Worm (Caenorhabditis elegans) whole organism, L2 larva: Measurements from ENCODE around the gene bath-31.

Experiments used
- F13H6.1 ChIP-seq: sonication (generic microtip); optimal IDR thresholded peaks from 2 replicates; lab custom pipeline; 2016; ENCODE audit warnings: missing genetic modification characterization, missing compliant biosample characterization
- R02D3.7 ChIP-seq: fragments of 150-350 bp; optimal IDR thresholded peaks from 2 replicates; lab custom pipeline; 2014; ENCODE audit warnings: missing biosample characterization, missing genetic modification characterization
- Y55F3AM.14 ChIP-seq: fragments of 200-800 bp; sonication (Bioruptor generic); optimal IDR thresholded peaks from 2 replicates; lab custom pipeline; 2018; ENCODE audit warnings: mild to moderate bottlenecking, missing genetic modification characterization, missing compliant biosample characterization
- ZK546.5 ChIP-seq: sonication (generic microtip); optimal IDR thresholded peaks from 2 replicates; lab custom pipeline; 2017; ENCODE audit warnings: missing biosample characterization, missing genetic modification characterization
- alr-1 ChIP-seq: fragments of 150-350 bp; optimal IDR thresholded peaks from 2 replicates; lab custom pipeline; 2014; ENCODE audit warnings: missing biosample characterization, missing genetic modification characterization
- aly-2 ChIP-seq: fragments of 150-350 bp; optimal IDR thresholded peaks from 2 replicates; lab custom pipeline; 2014; ENCODE audit warnings: missing biosample characterization, missing genetic modification characterization
- blmp-1 ChIP-seq: sonication (generic microtip); optimal IDR thresholded peaks from 2 replicates; lab custom pipeline; 2017; ENCODE audit warnings: missing genetic modification characterization, mild to moderate bottlenecking, missing compliant biosample characterization, antibody characterized with exemption, moderate library complexity; ENCODE audit not compliant: insufficient read depth
- ceh-16 ChIP-seq: fragments of 150-350 bp; optimal IDR thresholded peaks from 2 replicates; lab custom pipeline; 2014; ENCODE audit warnings: missing biosample characterization, missing genetic modification characterization
- ceh-82 ChIP-seq: fragments of 150-350 bp; optimal IDR thresholded peaks from 2 replicates; lab custom pipeline; 2014; ENCODE audit warnings: missing biosample characterization, missing genetic modification characterization
- crh-2 ChIP-seq: sonication (generic microtip); optimal IDR thresholded peaks from 2 replicates; lab custom pipeline; 2017; ENCODE audit warnings: missing biosample characterization, missing genetic modification characterization
- dmd-4 ChIP-seq: sonication (generic microtip); optimal IDR thresholded peaks from 2 replicates; lab custom pipeline; 2017; ENCODE audit warnings: missing biosample characterization, missing genetic modification characterization
- egl-27 ChIP-seq: sonication (generic microtip); optimal IDR thresholded peaks from 3 replicates; lab custom pipeline; 2017; ENCODE audit warnings: missing biosample characterization, missing genetic modification reagents, missing genetic modification characterization
- elt-1 ChIP-seq: fragments of 150-350 bp; optimal IDR thresholded peaks from 2 replicates; lab custom pipeline; 2014; ENCODE audit warnings: missing biosample characterization, missing genetic modification characterization
- fos-1 ChIP-seq: fragments of 150-350 bp; optimal IDR thresholded peaks from 2 replicates; lab custom pipeline; 2014; ENCODE audit warnings: missing biosample characterization, missing genetic modification characterization
- lin-11 ChIP-seq: fragments of 150-350 bp; sonication (generic microtip); optimal IDR thresholded peaks from 2 replicates; lab custom pipeline; 2014; ENCODE audit warnings: missing biosample characterization, missing genetic modification characterization, inconsistent platforms, mixed read lengths
- lin-39 ChIP-seq: fragments of 150-350 bp; optimal IDR thresholded peaks from 2 replicates; lab custom pipeline; 2014; ENCODE audit warnings: missing biosample characterization, missing genetic modification reagents, missing genetic modification characterization
- lsy-2 ChIP-seq, 2 experiments: fragments of 150-350 bp in 1 of 2; sonication (generic microtip) in 1 of 2; optimal IDR thresholded peaks; 2 replicates each; lab custom pipeline; 2014 to 2017; ENCODE audit warnings: missing biosample characterization in 2 of 2, missing genetic modification characterization in 2 of 2
- mdl-1 ChIP-seq, 2 experiments: fragments of 150-350 bp in 1 of 2; sonication (generic microtip) in 1 of 2; optimal IDR thresholded peaks; 2 replicates each; lab custom pipeline; 2017; ENCODE audit warnings: missing biosample characterization in 2 of 2, missing genetic modification characterization in 2 of 2
- nhr-10 ChIP-seq: sonication (generic microtip); optimal IDR thresholded peaks from 2 replicates; lab custom pipeline; 2017; ENCODE audit warnings: missing biosample characterization, missing genetic modification characterization
- nhr-21 ChIP-seq: fragments of 150-350 bp; optimal IDR thresholded peaks from 2 replicates; lab custom pipeline; 2014; ENCODE audit warnings: missing biosample characterization, missing genetic modification characterization
- nhr-237 ChIP-seq: fragments of 150-350 bp; optimal IDR thresholded peaks from 2 replicates; lab custom pipeline; 2014; ENCODE audit warnings: missing biosample characterization, missing genetic modification characterization
- nhr-25 ChIP-seq: fragments of 150-350 bp; sonication (generic microtip); optimal IDR thresholded peaks from 3 replicates; lab custom pipeline; 2014; ENCODE audit warnings: missing biosample characterization, missing genetic modification characterization
- nhr-6 ChIP-seq: fragments of 150-350 bp; optimal IDR thresholded peaks from 2 replicates; lab custom pipeline; 2014; ENCODE audit warnings: missing biosample characterization, missing genetic modification characterization
- peb-1 ChIP-seq: fragments of 150-350 bp; optimal IDR thresholded peaks from 2 replicates; lab custom pipeline; 2014; ENCODE audit warnings: missing biosample characterization, missing genetic modification characterization
- sma-3 ChIP-seq: sonication (generic microtip); optimal IDR thresholded peaks from 2 replicates; lab custom pipeline; 2016; ENCODE audit warnings: missing genetic modification reagents, missing genetic modification characterization, missing compliant biosample characterization
- sma-9 ChIP-seq, 2 experiments: fragments of 150-350 bp in 1 of 2; sonication (generic microtip) in 1 of 2; optimal IDR thresholded peaks; 2 replicates each; lab custom pipeline; 2014 to 2016; ENCODE audit warnings: missing genetic modification characterization in 2 of 2, mild to moderate bottlenecking in 1 of 2, missing biosample characterization in 1 of 2, missing compliant biosample characterization in 1 of 2, missing genetic modification reagents in 1 of 2, moderate library complexity in 1 of 2
- unc-55 ChIP-seq: fragments of 150-350 bp; sonication (generic microtip); optimal IDR thresholded peaks from 3 replicates; lab custom pipeline; 2014; ENCODE audit warnings: missing biosample characterization, missing genetic modification reagents, missing genetic modification characterization
- zag-1 ChIP-seq: fragments of 150-350 bp; optimal IDR thresholded peaks from 2 replicates; lab custom pipeline; 2014; ENCODE audit warnings: missing biosample characterization, missing genetic modification characterization
- ztf-1 ChIP-seq: fragments of 200-800 bp; sonication (Bioruptor generic); conservative IDR thresholded peaks from 2 replicates; pipeline ENCODE4 v1.3.6; 2022; ENCODE audit warnings: missing genetic modification characterization, missing compliant biosample characterization
- ztf-11 ChIP-seq: sonication (generic microtip); optimal IDR thresholded peaks from 2 replicates; lab custom pipeline; 2017; ENCODE audit warnings: missing biosample characterization, missing genetic modification characterization
- ztf-4 ChIP-seq: fragments of 150-350 bp; optimal IDR thresholded peaks from 2 replicates; lab custom pipeline; 2014; ENCODE audit warnings: missing biosample characterization, missing genetic modification characterization

The bath-31 gene

ce11 chrII:3684487-3685067 lies 47.2 kb upstream of the bath-31 start:
- TF ChIP-seq R02D3.7 (tag; lab: Kevin White, UChicago) (no peak), unc-55 (peak; percentile 37), fos-1 (peak; percentile 44), nhr-237 (tag; lab: Kevin White, UChicago) (no peak), sma-3 (GFP tag; lab: Kevin White, UChicago) (no peak)

- TF ChIP-seq blmp-1 (tag; lab: Kevin White, UChicago) = no peak
- TF ChIP-seq ztf-1 (GFP tag; lab: Robert Waterston, UW) = no peak
These were observed 43.4 kb upstream of the bath-31 start, which contains the start of gene ifas-1 for ce11 chrII:3688333-3688732. ifas-1 (minus strand) TSS chrII:3688719.

DNA sequence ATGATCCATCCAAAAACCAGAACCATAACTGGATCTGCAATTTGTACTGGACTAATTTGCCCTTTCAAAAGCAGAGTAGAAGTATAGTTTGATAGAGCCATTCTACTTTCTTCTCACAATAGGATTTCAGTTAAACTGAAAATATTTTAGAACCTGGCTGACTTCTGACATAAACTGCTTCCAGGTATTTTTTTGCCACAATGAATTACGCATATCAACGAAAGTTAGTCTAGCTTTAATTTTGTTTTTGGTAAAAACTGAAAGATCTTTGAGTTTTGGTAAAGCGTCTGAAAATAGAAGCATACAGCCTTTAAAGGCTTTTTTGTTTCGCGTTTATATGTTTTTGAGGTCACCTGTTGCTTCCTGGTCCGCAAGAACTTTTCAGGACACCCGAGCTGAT lies 41.1 kb upstream of the bath-31 start, which contains the start of gene srx-101:
srx-101 (minus strand) TSS at position 101 of the 400 bp plus-strand sequence.
- no peak for TF ChIP-seq egl-27 (tag; lab: Kevin White, UChicago)
- TF ChIP-seq aly-2 = no peak
- no peak for TF ChIP-seq mdl-1 (tag; optimal IDR thresholded peaks at IDR 0.05; lab: Kevin White, UChicago)
- TF ChIP-seq Y55F3AM.14 (GFP tag; lab: Kevin White, UChicago) = no peak
- no peak for TF ChIP-seq nhr-25
- TF ChIP-seq unc-55 = no peak
- no peak for TF ChIP-seq ceh-82 (tag; lab: Kevin White, UChicago)
- no peak for TF ChIP-seq lsy-2 (tag; optimal IDR thresholded peaks at IDR 0.05; lab: Kevin White, UChicago)
- TF ChIP-seq ztf-4 (tag; lab: Kevin White, UChicago) = no peak
- TF ChIP-seq blmp-1 (tag; lab: Kevin White, UChicago) = no peak
- no peak for TF ChIP-seq peb-1 (tag; lab: Kevin White, UChicago)
- no peak for TF ChIP-seq ceh-16 (tag; lab: Kevin White, UChicago)
- TF ChIP-seq crh-2 (tag; lab: Kevin White, UChicago) = no peak
- TF ChIP-seq zag-1 (tag; lab: Kevin White, UChicago) = no peak

DNA sequence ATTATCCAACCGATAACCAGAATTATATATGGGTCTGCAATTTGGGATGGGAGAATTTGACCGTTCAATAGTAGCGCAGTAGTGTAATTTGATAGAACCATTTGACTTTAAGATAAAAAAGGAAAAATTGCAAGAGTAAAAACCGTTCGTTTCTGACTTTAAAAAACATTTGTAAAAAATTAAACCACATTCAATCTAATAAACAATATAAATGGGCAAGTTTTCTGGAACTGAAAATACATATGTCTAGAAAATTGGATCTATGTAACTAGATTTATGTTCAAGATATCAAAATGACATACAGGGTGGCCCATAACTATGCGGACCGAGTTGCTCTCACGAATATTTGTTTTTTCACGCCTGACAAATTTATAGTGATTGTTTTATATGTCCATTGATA lies 37.1 kb upstream of the bath-31 start, which contains the start of gene srx-102:
srx-102 (minus strand) TSS at position 101 of the 400 bp plus-strand sequence.
- TF ChIP-seq elt-1 (tag; lab: Kevin White, UChicago) (no peak), nhr-237 (tag; lab: Kevin White, UChicago) (no peak), aly-2 (no peak), peb-1 (tag; lab: Kevin White, UChicago) (no peak), alr-1 (tag; lab: Kevin White, UChicago) (no peak), egl-27 (tag; lab: Kevin White, UChicago) (no peak), mdl-1 (tag; optimal IDR thresholded peaks at IDR 0.05; lab: Kevin White, UChicago) (no peak), R02D3.7 (tag; lab: Kevin White, UChicago) (no peak), ztf-4 (tag; lab: Kevin White, UChicago) (no peak), nhr-21 (tag; lab: Kevin White, UChicago) (no peak), sma-9 (GFP tag; optimal IDR thresholded peaks at IDR 0.05; lab: Kevin White, UChicago) (no peak), sma-9 (tag; optimal IDR thresholded peaks at IDR 0.05; lab: Kevin White, UChicago) (no peak), lin-39 (tag; lab: Kevin White, UChicago) (no peak)

- no peak for TF ChIP-seq egl-27 (tag; lab: Kevin White, UChicago)
- TF ChIP-seq F13H6.1 = no peak
- TF ChIP-seq ztf-11 = no peak
- no peak for TF ChIP-seq nhr-6 (tag; lab: Kevin White, UChicago)
- no peak for TF ChIP-seq lin-11 (tag; lab: Kevin White, UChicago)
- TF ChIP-seq R02D3.7 (tag; lab: Kevin White, UChicago) = no peak
- TF ChIP-seq dmd-4 (tag; lab: Kevin White, UChicago) = no peak
- no peak for TF ChIP-seq ZK546.5 (tag; lab: Kevin White, UChicago)
- TF ChIP-seq elt-1 (tag; lab: Kevin White, UChicago) = no peak
- TF ChIP-seq nhr-10 (tag; lab: Kevin White, UChicago) = no peak
- TF ChIP-seq lsy-2 (tag; optimal IDR thresholded peaks at IDR 0.05; lab: Kevin White, UChicago) = no peak
These were observed 32.2 kb upstream of the bath-31 start, which contains the start of gene srx-104 for ce11 chrII:3699591-3699990. srx-104 (minus strand) TSS chrII:3699691.
